Worm (Caenorhabditis elegans): Measurements from ENCODE around the gene lelo-2.
"Not testable (repeated sequence)": the region's sequence is repeated elsewhere in the genome, so short reads cannot be mapped to it uniquely, and the experiment has no call there.

The lelo-2 gene

DNA sequence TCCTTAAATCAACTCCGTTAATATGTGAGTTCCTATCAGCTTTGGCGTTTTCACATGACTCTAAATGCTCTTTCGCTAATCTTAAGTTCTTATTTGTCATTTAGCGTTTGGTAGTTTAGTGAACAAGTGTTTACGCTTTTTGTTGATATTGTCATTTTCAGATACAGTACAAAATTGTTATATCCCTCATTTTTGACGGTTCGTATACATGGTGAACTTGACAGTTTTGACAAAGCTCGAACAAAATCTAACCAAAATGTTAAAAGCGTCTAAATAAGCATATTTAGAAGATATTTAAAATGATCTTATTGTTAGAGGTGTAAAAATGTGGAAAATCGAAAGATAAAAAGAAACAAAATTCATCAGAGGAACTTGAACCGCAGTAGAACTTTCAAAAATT is 43.5 kb downstream of the lelo-2 start:
- TF ChIP-seq elt-1 (tag; optimal IDR thresholded peaks at IDR 0.05) (no peak), fos-1 (tag; optimal IDR thresholded peaks at IDR 0.05) (no peak), Y55F3AM.14 (GFP tag; optimal IDR thresholded peaks at IDR 0.05) (no peak), aly-2 (tag; optimal IDR thresholded peaks at IDR 0.05) (no peak)

DNA sequence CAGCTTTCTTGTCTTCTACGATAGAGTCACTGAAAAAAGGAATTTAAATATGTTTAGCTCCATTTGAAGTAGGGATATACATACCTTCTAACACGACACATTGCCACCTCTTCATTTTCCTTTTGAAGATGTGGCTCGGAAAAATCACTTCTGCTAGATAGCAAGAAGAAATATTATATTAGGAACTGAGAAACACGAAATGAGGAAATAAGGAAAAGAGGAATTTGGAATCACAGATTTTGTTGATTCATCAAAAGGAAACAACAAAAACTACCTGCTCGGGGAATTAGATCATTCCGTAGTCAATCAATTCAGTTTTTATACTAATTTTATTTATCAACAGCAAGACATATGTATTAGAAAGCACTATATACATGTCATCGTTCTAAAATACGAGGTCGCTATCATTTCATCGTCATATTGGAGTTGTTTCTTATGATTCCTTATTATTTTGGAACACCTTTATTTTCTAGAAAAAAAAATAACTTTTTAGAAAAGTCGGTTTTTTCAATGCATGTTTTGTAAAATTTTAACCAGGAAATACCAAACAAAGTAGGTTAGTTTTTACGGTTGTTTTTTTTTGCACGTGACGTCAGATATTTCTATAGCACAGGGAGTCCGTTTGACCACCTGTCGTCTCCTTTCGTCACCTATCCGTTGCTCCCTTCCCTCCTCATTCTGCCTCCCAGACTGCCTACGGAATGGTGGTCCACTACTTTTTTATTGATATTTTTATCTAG is 46.3 kb downstream of the lelo-2 start, which contains the start of the genes pals-21 and Y82E9BR.6:
pals-21 (minus strand) TSS at position 101 of the 740 bp plus-strand sequence.
Y82E9BR.6 (plus strand) TSS at position 690 of the 740 bp plus-strand sequence.
- no peak for TF ChIP-seq lin-13 (GFP tag; optimal IDR thresholded peaks at IDR 0.05)
- no peak for TF ChIP-seq skn-1 (tag; optimal IDR thresholded peaks at IDR 0.05)
- TF ChIP-seq nhr-129 (tag; optimal IDR thresholded peaks at IDR 0.05), result no peak
- no peak for TF ChIP-seq gmeb-1 (tag; optimal IDR thresholded peaks at IDR 0.05)
- TF ChIP-seq nhr-12 (tag; optimal IDR thresholded peaks at IDR 0.05), result no peak
- TF ChIP-seq egl-27 (tag; optimal IDR thresholded peaks at IDR 0.05), result no peak
- no peak for TF ChIP-seq crh-2 (tag; optimal IDR thresholded peaks at IDR 0.05)
- TF ChIP-seq nhr-25 (tag; optimal IDR thresholded peaks at IDR 0.05), result no peak
- TF ChIP-seq ztf-1 (GFP tag; conservative IDR thresholded peaks at IDR 0.05), result no peak

DNA sequence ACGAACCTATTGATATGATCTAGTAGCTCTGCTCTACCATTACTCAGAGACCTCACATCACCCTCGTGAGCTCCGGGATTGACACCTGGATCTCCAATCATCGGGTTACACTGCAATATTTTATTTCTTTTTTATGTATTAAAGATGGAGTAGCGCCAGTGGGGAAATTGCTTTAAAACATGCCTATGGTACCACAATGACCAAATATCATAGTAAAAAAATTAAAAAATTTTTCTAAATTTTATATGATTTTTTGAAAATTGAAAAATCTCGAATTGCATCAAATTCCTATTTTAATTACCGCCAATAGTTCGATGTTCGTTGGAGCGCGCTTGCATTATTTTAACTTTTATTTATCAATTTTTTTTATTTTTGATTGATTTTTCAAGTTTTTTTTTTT is 49.1 kb downstream of the lelo-2 start, which contains the start of gene pals-40:
pals-40 (minus strand) TSS at position 101 of the 400 bp plus-strand sequence.
- not testable (repeated sequence) for TF ChIP-seq unc-39 (tag; optimal IDR thresholded peaks at IDR 0.05); unc-62 (GFP tag; optimal IDR thresholded peaks at IDR 0.05); nhr-11 (tag; optimal IDR thresholded peaks at IDR 0.05)

DNA sequence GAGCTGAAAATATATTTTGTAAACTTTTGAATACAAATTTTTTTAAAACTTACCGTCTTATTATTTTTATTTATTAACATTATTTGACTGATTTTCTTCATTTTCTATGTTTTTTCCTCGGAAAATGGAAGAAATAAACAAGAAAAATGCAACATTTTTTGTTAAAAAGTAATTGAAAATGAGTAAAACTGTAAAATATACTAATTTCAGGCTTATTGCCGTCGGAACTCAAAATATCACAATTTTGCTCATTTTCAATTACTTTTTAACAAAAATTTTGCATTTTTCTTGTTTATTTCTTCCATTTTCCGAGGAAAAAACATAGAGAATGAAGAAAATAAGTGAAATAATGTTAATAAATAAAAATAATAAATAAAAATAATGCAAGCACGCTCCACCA is 51.5 kb downstream of the lelo-2 start, which contains the start of gene Y82E9BR.10:
Y82E9BR.10 (minus strand) TSS at position 101 of the 400 bp plus-strand sequence.
- TF ChIP-seq nhr-21 (tag; optimal IDR thresholded peaks at IDR 0.05); unc-62 (GFP tag; optimal IDR thresholded peaks at IDR 0.05); lin-13 (GFP tag; optimal IDR thresholded peaks at IDR 0.05): not testable (repeated sequence)

DNA sequence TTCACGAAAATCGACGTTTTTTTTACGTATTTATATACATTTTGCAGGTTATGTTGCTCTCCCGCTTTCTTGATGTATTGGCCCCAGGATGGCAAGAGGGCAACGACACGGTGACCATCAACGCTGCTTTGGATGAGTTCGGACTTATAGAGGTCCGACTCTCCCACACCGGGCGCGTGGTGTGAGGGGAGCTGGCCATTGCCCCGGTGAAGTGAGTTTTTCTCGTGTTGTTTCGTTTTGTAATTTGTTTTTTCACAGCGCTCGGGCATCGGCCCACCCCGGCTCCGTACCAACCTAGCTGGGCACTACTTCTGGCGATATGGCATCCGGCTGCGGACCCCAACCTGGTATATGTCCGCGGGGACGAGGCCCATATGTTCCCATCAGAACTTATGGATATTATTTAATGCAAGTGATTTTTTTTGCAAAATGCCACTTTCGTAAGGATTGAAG is 52.6 kb downstream of the lelo-2 start, which contains the start of gene Y82E9BR.20:
Y82E9BR.20 (plus strand) TSS at position 51 of the 453 bp plus-strand sequence.
- TF ChIP-seq skn-1 (tag; optimal IDR thresholded peaks at IDR 0.05) (no peak), nhr-12 (tag; optimal IDR thresholded peaks at IDR 0.05) (no peak), lin-39 (tag; optimal IDR thresholded peaks at IDR 0.05) (no peak), sma-3 (GFP tag; optimal IDR thresholded peaks at IDR 0.05) (no peak), unc-39 (tag; optimal IDR thresholded peaks at IDR 0.05) (no peak), nhr-23 (tag; optimal IDR thresholded peaks at IDR 0.05) (no peak), nhr-21 (tag; optimal IDR thresholded peaks at IDR 0.05) (no peak), Y55F3AM.14 (GFP tag; optimal IDR thresholded peaks at IDR 0.05) (no peak), mbf-1 (tag; optimal IDR thresholded peaks at IDR 0.05) (no peak), mdl-1 (tag; optimal IDR thresholded peaks at IDR 0.05) (no peak), ztf-11 (tag; optimal IDR thresholded peaks at IDR 0.05) (no peak), nhr-77 (tag; optimal IDR thresholded peaks at IDR 0.05) (no peak), dmd-4 (tag; optimal IDR thresholded peaks at IDR 0.05) (no peak), ama-1 (optimal IDR thresholded peaks at IDR 0.05) (no peak)

DNA sequence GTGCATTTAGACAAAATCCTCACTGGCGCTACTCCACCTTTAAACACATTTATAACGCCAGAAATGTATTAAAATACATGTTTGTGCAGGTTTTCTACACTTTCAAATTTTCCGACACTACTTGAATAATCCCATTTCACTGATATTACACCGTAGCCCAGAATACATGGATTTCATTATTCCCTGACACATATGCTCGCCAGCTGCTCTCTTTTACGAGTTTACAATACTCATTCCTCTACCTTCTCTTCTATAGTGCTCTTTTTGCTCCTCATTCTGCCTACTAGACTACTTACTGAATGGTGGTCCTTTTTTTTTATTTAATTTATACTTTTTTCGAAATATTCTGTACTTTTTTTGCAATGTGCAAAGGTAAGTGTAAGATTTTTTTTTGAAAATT is 54.5 kb downstream of the lelo-2 start:
- no peak for TF ChIP-seq lsy-2 (tag; optimal IDR thresholded peaks at IDR 0.05)
- no peak for TF ChIP-seq unc-62 (GFP tag; optimal IDR thresholded peaks at IDR 0.05)
- no peak for TF ChIP-seq mab-5 (tag; optimal IDR thresholded peaks at IDR 0.05)
- TF ChIP-seq fos-1 (tag; optimal IDR thresholded peaks at IDR 0.05), result no peak
- no peak for TF ChIP-seq crh-2 (tag; optimal IDR thresholded peaks at IDR 0.05)
- no peak for TF ChIP-seq ztf-11 (tag; optimal IDR thresholded peaks at IDR 0.05)
- TF ChIP-seq ama-1 (optimal IDR thresholded peaks at IDR 0.05), result no peak
- no peak for TF ChIP-seq Y55F3AM.14 (GFP tag; optimal IDR thresholded peaks at IDR 0.05)
- no peak for TF ChIP-seq sem-4 (tag; optimal IDR thresholded peaks at IDR 0.05)
- no peak for TF ChIP-seq unc-39 (tag; optimal IDR thresholded peaks at IDR 0.05)
- no peak for TF ChIP-seq nhr-11 (tag; optimal IDR thresholded peaks at IDR 0.05)
